Worm (Caenorhabditis elegans): Measurements from ENCODE around the gene F36F12.3.

ce11 chrV:2126996-2127585 is 41.5 kb downstream of the F36F12.3 start, which contains the start of gene ldp-1:
- TF ChIP-seq nhr-21 (tag; optimal IDR thresholded peaks at IDR 0.05) (peak; percentile 12), blmp-1 (tag; optimal IDR thresholded peaks at IDR 0.05; ENCODE audit: insufficient read depth) (no peak), ztf-4 (tag; optimal IDR thresholded peaks at IDR 0.05) (no peak), ceh-82 (tag; optimal IDR thresholded peaks at IDR 0.05) (no peak), nhr-237 (tag; optimal IDR thresholded peaks at IDR 0.05) (no peak)
